Fruit fly (Drosophila melanogaster): ENCODE measurements around the gene wa-cup.

DNA sequence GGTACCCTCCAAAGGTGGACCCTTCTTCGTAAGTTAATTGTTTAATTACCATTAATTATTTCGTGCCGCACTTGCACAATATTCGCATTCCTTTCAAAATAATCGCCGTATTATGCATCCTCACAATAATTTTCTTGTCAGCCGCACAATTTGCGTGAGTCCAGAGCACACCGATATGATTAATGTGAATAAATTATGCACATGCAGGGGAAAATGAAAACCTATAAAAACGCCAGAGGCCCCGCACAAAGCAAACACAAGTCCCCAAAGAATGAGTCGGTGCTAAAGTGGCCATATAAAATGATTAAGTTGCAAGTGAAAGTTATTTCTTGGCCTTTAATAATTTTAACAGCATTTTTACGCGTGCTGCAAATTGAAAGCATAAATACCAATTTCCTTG, 14.0 kb upstream of the wa-cup start, which contains the start of gene Ir84a:
- no peak for TF ChIP-seq CG17806 (tag; optimal IDR thresholded peaks at IDR 0.05)
- no peak for TF ChIP-seq Ets98B (GFP tag; IDR thresholded peaks at IDR 0.05)
- no peak for TF ChIP-seq rn (GFP tag; IDR thresholded peaks at IDR 0.05)
- no peak for TF ChIP-seq EcR (GFP tag; optimal IDR thresholded peaks at IDR 0.05)
- no peak for TF ChIP-seq CG34367 (tag; optimal IDR thresholded peaks at IDR 0.05)
- TF ChIP-seq Snoo (tag; optimal IDR thresholded peaks at IDR 0.05), result no peak
- no peak for TF ChIP-seq Pif1B (GFP tag; optimal IDR thresholded peaks at IDR 0.05)
- no peak for TF ChIP-seq Pif1A (GFP tag; optimal IDR thresholded peaks at IDR 0.05)
- TF ChIP-seq D1 (tag; optimal IDR thresholded peaks at IDR 0.05), result no peak
- no peak for TF ChIP-seq CG13204 (GFP tag; optimal IDR thresholded peaks at IDR 0.05)
- no peak for TF ChIP-seq CG4496 (GFP tag; IDR thresholded peaks at IDR 0.05)
- no peak for TF ChIP-seq fd96Ca (GFP tag; IDR thresholded peaks at IDR 0.05)
